Fruit fly (Drosophila melanogaster) whole organism, pupa: ENCODE results near the gene CG45545.
A peak's percentile ranks its signal among the peaks of the same experiment; 100 is the strongest.

ENCODE experiments used
- CG10348 ChIP-seq: fragments of 200-800 bp; sonication (Bioruptor generic); IDR thresholded peaks from 2 replicates; pipeline ENCODE4 v1.3.6; 2022; ENCODE audit warnings: missing biosample characterization, missing genetic modification characterization
- CG12605 ChIP-seq: fragments of 200-800 bp; sonication (Bioruptor generic); IDR thresholded peaks from 2 replicates; pipeline ENCODE4 v1.3.6; 2022; ENCODE audit warnings: missing biosample characterization, missing genetic modification characterization
- CG13204 ChIP-seq: fragments of 200-800 bp; sonication (Bioruptor generic); optimal IDR thresholded peaks from 2 replicates; lab custom pipeline; 2018; ENCODE audit warnings: missing biosample characterization, mild to moderate bottlenecking, missing genetic modification characterization, moderate library complexity
- CG14655 ChIP-seq: fragments of 200-800 bp; sonication (Bioruptor generic); optimal IDR thresholded peaks from 3 replicates; lab custom pipeline; 2017; ENCODE audit warnings: mild to moderate bottlenecking, missing biosample characterization, missing genetic modification reagents, missing genetic modification characterization
- CG15710 ChIP-seq: fragments of 200-800 bp; sonication (Bioruptor generic); optimal IDR thresholded peaks from 2 replicates; lab custom pipeline; 2018; ENCODE audit warnings: missing biosample characterization, mild to moderate bottlenecking, missing genetic modification characterization, moderate library complexity
- CG17806 ChIP-seq: fragments of 200-800 bp; sonication (Bioruptor generic); optimal IDR thresholded peaks from 2 replicates; lab custom pipeline; 2018; ENCODE audit warnings: missing biosample characterization, mild to moderate bottlenecking, missing genetic modification characterization, moderate library complexity
- CG32121 ChIP-seq: fragments of 200-800 bp; sonication (Bioruptor generic); IDR thresholded peaks from 2 replicates; pipeline ENCODE4 v1.3.6; 2022; ENCODE audit warnings: missing biosample characterization, missing genetic modification characterization
- CG4496 ChIP-seq: fragments of 200-800 bp; sonication (Bioruptor generic); IDR thresholded peaks from 3 replicates; pipeline ENCODE4 v1.3.6; 2022; ENCODE audit warnings: missing biosample characterization, missing genetic modification characterization
- CG8159 ChIP-seq: fragments of 200-800 bp; sonication (Bioruptor generic); optimal IDR thresholded peaks from 3 replicates; lab custom pipeline; 2018; ENCODE audit warnings: missing biosample characterization, mild to moderate bottlenecking, missing genetic modification characterization, moderate library complexity
- CG8301 ChIP-seq: fragments of 200-800 bp; sonication (Bioruptor generic); optimal IDR thresholded peaks from 2 replicates; lab custom pipeline; 2018; ENCODE audit warnings: missing biosample characterization, mild to moderate bottlenecking, missing genetic modification characterization
- EcR ChIP-seq: fragments of 200-800 bp; sonication (Bioruptor generic); optimal IDR thresholded peaks from 3 replicates; lab custom pipeline; 2019; ENCODE audit warnings: missing biosample characterization, missing genetic modification characterization, mild to moderate bottlenecking, moderate library complexity, missing genetic modification reagents
- Ets98B ChIP-seq: fragments of 200-800 bp; sonication (Bioruptor generic); IDR thresholded peaks from 2 replicates; pipeline ENCODE4 v1.3.6; 2022; ENCODE audit warnings: missing biosample characterization, missing genetic modification characterization
- Pif1A ChIP-seq: fragments of 200-800 bp; sonication (Bioruptor generic); optimal IDR thresholded peaks from 3 replicates; lab custom pipeline; 2016; ENCODE audit warnings: missing biosample characterization, missing genetic modification characterization
- Pif1B ChIP-seq: fragments of 200-800 bp; sonication (Bioruptor generic); optimal IDR thresholded peaks from 3 replicates; lab custom pipeline; 2016; ENCODE audit warnings: missing biosample characterization, missing genetic modification characterization
- fd96Ca ChIP-seq: fragments of 200-800 bp; sonication (Bioruptor generic); IDR thresholded peaks from 3 replicates; pipeline ENCODE4 v1.3.6; 2022; ENCODE audit warnings: missing biosample characterization, missing genetic modification characterization
- gl ChIP-seq: fragments of 200-800 bp; sonication (Bioruptor generic); optimal IDR thresholded peaks from 2 replicates; lab custom pipeline; 2018; ENCODE audit warnings: missing biosample characterization, mild to moderate bottlenecking, missing genetic modification characterization

Gene CG45545

DNA sequence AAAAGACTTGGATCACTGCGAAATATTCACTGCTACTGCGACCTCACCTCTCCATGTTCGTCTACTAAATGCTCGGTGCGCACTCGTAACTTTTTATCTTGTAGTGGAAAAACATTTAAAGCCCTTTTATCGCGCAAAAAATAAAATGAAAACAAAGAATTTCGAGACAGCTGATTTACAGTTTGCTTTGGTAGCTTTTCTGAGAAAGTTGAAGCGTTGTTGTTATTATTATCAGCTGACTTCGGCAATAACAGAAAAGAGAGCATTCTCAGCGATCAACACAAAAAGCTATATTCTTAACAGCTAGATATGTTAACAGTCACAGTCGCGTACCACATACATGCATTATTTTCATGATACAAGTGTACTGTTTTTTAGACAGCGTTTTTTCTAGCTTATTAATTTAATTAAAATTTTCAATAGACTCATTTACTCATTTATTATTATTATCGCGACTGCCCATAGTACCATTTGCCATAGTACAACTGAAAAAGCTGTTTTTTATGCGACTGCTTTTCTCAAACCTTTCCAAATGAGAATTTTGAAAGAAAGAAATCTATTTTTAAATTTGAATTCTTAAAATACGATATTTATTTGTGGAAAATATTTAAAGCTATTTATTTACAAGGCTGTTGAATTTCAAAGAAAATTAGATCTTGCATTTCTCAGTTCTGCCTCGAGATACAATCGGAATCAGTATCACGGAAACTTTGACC lies 10.5 kb upstream of the CG45545 start, which contains the start of the genes alpha-Est3 and alpha-Est2:
TSS of gene alpha-Est3 (minus strand) at position 487 of the 716 bp plus-strand sequence.
TSS of gene alpha-Est2 (plus strand) at position 666 of the 716 bp plus-strand sequence.
- TF ChIP-seq CG17806 (tag; lab: Kevin White, UChicago) = no peak
- no peak for TF ChIP-seq CG8159 (tag; lab: Kevin White, UChicago)

- TF ChIP-seq fd96Ca (GFP tag; lab: Robert Waterston, UW) (peak; percentile 43; the same call in 1 of the 3 replicates), CG14655 (peak; percentile 13), Ets98B (GFP tag; lab: Robert Waterston, UW) (peak; percentile 24; the same call in 1 of the 2 replicates), CG8301 (tag; lab: Kevin White, UChicago) (no peak), CG8159 (tag; lab: Kevin White, UChicago) (no peak)
Observed at dm6 chr3R:7548808-7549744, 2.7 kb upstream of the CG45545 start, which contains the start of gene alpha-Est1. TSS of gene alpha-Est1 (minus strand) at chr3R:7549124.

- TF ChIP-seq CG17806 (tag; lab: Kevin White, UChicago) (no peak), gl (tag; lab: Kevin White, UChicago) (no peak), CG32121 (no peak), Pif1A (GFP tag; lab: Kevin White, UChicago) (no peak), fd96Ca (GFP tag; lab: Robert Waterston, UW) (no peak)
- TF ChIP-seq, all 21 proteins: peak for 0
Observed at dm6 chr3R:7572237-7572636, 20.4 kb downstream of the CG45545 start.

DNA sequence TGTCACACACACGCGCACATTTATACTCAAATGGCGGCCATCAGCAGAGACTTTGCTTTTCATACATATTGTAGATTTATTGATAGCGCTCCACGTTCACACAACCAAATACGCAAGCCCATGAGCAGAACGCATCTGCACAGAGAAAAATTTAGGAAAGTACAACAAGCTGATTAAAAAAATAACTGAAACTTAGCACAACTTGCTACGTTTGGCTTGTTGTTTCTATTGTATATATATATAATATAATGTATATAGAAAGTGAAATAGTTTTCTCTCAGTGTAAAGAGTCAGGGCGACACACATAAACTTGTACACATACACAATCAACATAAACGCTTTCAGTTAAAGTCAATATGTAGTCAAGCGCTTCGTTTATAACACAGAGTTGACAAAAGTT lies 39.4 kb downstream of the CG45545 start:
- no peak for TF ChIP-seq Pif1A (GFP tag; lab: Kevin White, UChicago)
- TF ChIP-seq gl (tag; lab: Kevin White, UChicago) = no peak
- TF ChIP-seq CG32121 = no peak
- TF ChIP-seq CG12605 (GFP tag; lab: Robert Waterston, UW) = no peak
- no peak for TF ChIP-seq CG4496 (GFP tag; lab: Robert Waterston, UW)
- no peak for TF ChIP-seq EcR
- no peak for TF ChIP-seq CG13204 (GFP tag; lab: Kevin White, UChicago)
- no peak for TF ChIP-seq Ets98B (GFP tag; lab: Robert Waterston, UW)
- TF ChIP-seq CG15710 = no peak
- TF ChIP-seq CG8159 (tag; lab: Kevin White, UChicago) = no peak
- no peak for TF ChIP-seq Pif1B
- TF ChIP-seq CG10348 = no peak
